Worm (Caenorhabditis elegans): ENCODE measurements around the gene srt-38.
"Not testable (repeated sequence)": the region's sequence is repeated elsewhere in the genome, so short reads cannot be mapped to it uniquely, and the experiment has no call there.

- not testable (repeated sequence) for TF ChIP-seq ets-7 (tag; optimal IDR thresholded peaks at IDR 0.05); scrt-1 (GFP tag; IDR thresholded peaks at IDR 0.05); ama-1 (optimal IDR thresholded peaks at IDR 0.05); tbx-11 (GFP tag; IDR thresholded peaks at IDR 0.05); hnd-1 (tag; optimal IDR thresholded peaks at IDR 0.05)
These were observed 13.6 kb upstream of the srt-38 start, which contains the start of gene srt-19 for ce11 chrV:4284737-4285136.
